Worm (Caenorhabditis elegans) whole organism, L1 larva: ENCODE data around the gene ecps-2.
A peak's percentile ranks its signal among the peaks of the same experiment; 100 is the strongest.
"Not testable (repeated sequence)": the region's sequence is repeated elsewhere in the genome, so short reads cannot be mapped to it uniquely, and the experiment has no call there.

Experiments used
- C16A3.4 ChIP-seq: fragments of 150-350 bp; optimal IDR thresholded peaks from 2 replicates; lab custom pipeline; 2014; ENCODE audit warnings: missing biosample characterization, missing genetic modification characterization
- F16B12.6 ChIP-seq: fragments of 150-350 bp; optimal IDR thresholded peaks from 2 replicates; lab custom pipeline; 2014; ENCODE audit warnings: missing biosample characterization, missing genetic modification characterization
- aha-1 ChIP-seq: fragments of 150-350 bp; optimal IDR thresholded peaks from 2 replicates; lab custom pipeline; 2014; ENCODE audit warnings: missing biosample characterization, missing genetic modification characterization
- aly-2 ChIP-seq: fragments of 150-350 bp; optimal IDR thresholded peaks from 2 replicates; lab custom pipeline; 2014; ENCODE audit warnings: missing biosample characterization, missing genetic modification characterization
- blmp-1 ChIP-seq: fragments of 150-350 bp; optimal IDR thresholded peaks from 2 replicates; lab custom pipeline; 2014; ENCODE audit warnings: missing biosample characterization, missing genetic modification characterization
- ceh-63 ChIP-seq: fragments of 200-800 bp; sonication (Bioruptor generic); optimal IDR thresholded peaks from 2 replicates; lab custom pipeline; 2018; ENCODE audit warnings: mild to moderate bottlenecking, missing genetic modification characterization, missing compliant biosample characterization
- ces-1 ChIP-seq: fragments of 150-350 bp; optimal IDR thresholded peaks from 2 replicates; lab custom pipeline; 2014; ENCODE audit warnings: missing biosample characterization, missing genetic modification reagents, missing genetic modification characterization
- dpl-1 ChIP-seq, 3 experiments: fragments of 150-350 bp in 2 of 3; sonication (generic microtip) in 1 of 3; optimal IDR thresholded peaks; 2 replicates each; lab custom pipeline; 2014 to 2017; ENCODE audit warnings: missing biosample characterization in 3 of 3, missing genetic modification characterization in 3 of 3, missing genetic modification reagents in 3 of 3
- efl-1 ChIP-seq, 4 experiments: fragments of 150-350 bp; optimal IDR thresholded peaks in 3 of 4; peaks in 1 of 4; 1 replicate in 1 of 4; 2 replicates in 3 of 4; lab custom pipeline; 2014; ENCODE audit warnings: missing biosample characterization in 2 of 4, missing genetic modification characterization in 2 of 4, missing genetic modification reagents in 2 of 4
- egl-27 ChIP-seq, 2 experiments: fragments of 150-350 bp in 1 of 2; sonication (generic microtip); optimal IDR thresholded peaks; 3 replicates each; lab custom pipeline; 2017 to 2018; ENCODE audit warnings: missing biosample characterization in 2 of 2, missing genetic modification characterization in 2 of 2, missing genetic modification reagents in 2 of 2
- ets-5 ChIP-seq: fragments of 200-800 bp; sonication (Bioruptor generic); IDR thresholded peaks from 2 replicates; pipeline ENCODE4 v1.3.6; 2022; ENCODE audit warnings: missing genetic modification characterization, missing compliant biosample characterization
- fkh-10 ChIP-seq: sonication (generic microtip); optimal IDR thresholded peaks from 2 replicates; lab custom pipeline; 2017; ENCODE audit warnings: missing biosample characterization, missing genetic modification reagents, missing genetic modification characterization
- fkh-4 ChIP-seq: sonication (generic microtip); optimal IDR thresholded peaks from 2 replicates; lab custom pipeline; 2016; ENCODE audit warnings: missing compliant biosample characterization, missing genetic modification characterization, borderline replicate concordance
- fkh-8 ChIP-seq: sonication (generic microtip); optimal IDR thresholded peaks from 2 replicates; lab custom pipeline; 2016; ENCODE audit warnings: mild to moderate bottlenecking, missing genetic modification characterization, missing compliant biosample characterization
- fos-1 ChIP-seq: fragments of 150-350 bp; optimal IDR thresholded peaks from 2 replicates; lab custom pipeline; 2014; ENCODE audit warnings: missing biosample characterization, missing genetic modification characterization
- hlh-4 ChIP-seq: sonication (generic microtip); optimal IDR thresholded peaks from 2 replicates; lab custom pipeline; 2016; ENCODE audit warnings: mild to moderate bottlenecking, missing genetic modification characterization, missing compliant biosample characterization
- lin-13 ChIP-seq: fragments of 150-350 bp; optimal IDR thresholded peaks from 2 replicates; lab custom pipeline; 2014; ENCODE audit warnings: missing biosample characterization, missing genetic modification reagents, missing genetic modification characterization
- lin-35 ChIP-seq, 2 experiments: fragments of 150-350 bp; optimal IDR thresholded peaks; 2 replicates each; lab custom pipeline; 2014; ENCODE audit warnings: missing biosample characterization in 2 of 2, missing genetic modification characterization in 2 of 2, missing genetic modification reagents in 2 of 2
- lsy-2 ChIP-seq, 2 experiments: fragments of 150-350 bp; optimal IDR thresholded peaks; 2 replicates each; lab custom pipeline; 2014; ENCODE audit warnings: missing biosample characterization in 2 of 2, missing genetic modification characterization in 2 of 2
- mab-9 ChIP-seq: fragments of 200-800 bp; sonication (Bioruptor generic); IDR thresholded peaks from 2 replicates; pipeline ENCODE4 v1.3.6; 2022; ENCODE audit warnings: missing genetic modification reagents, missing genetic modification characterization, missing compliant biosample characterization
- nhr-19 ChIP-seq: fragments of 200-800 bp; sonication (Bioruptor generic); conservative IDR thresholded peaks from 2 replicates; pipeline ENCODE4 v1.3.6; 2022; ENCODE audit warnings: missing genetic modification characterization, missing compliant biosample characterization
- nhr-20 ChIP-seq: sonication (generic microtip); optimal IDR thresholded peaks from 2 replicates; lab custom pipeline; 2016; ENCODE audit warnings: mild to moderate bottlenecking, missing genetic modification characterization, missing compliant biosample characterization
- nhr-237 ChIP-seq: fragments of 150-350 bp; optimal IDR thresholded peaks from 2 replicates; lab custom pipeline; 2014; ENCODE audit warnings: missing biosample characterization, missing genetic modification characterization
- nhr-28 ChIP-seq: fragments of 150-350 bp; optimal IDR thresholded peaks from 2 replicates; lab custom pipeline; 2014; ENCODE audit warnings: missing biosample characterization, missing genetic modification characterization
- nhr-47 ChIP-seq: sonication (generic microtip); optimal IDR thresholded peaks from 2 replicates; lab custom pipeline; 2016; ENCODE audit warnings: mild to moderate bottlenecking, missing genetic modification characterization, moderate library complexity, missing compliant biosample characterization
- nhr-71 ChIP-seq: sonication (generic microtip); optimal IDR thresholded peaks from 2 replicates; lab custom pipeline; 2016; ENCODE audit warnings: mild to moderate bottlenecking, missing genetic modification characterization, moderate library complexity, missing compliant biosample characterization
- nhr-84 ChIP-seq: sonication (generic microtip); optimal IDR thresholded peaks from 2 replicates; lab custom pipeline; 2017; ENCODE audit warnings: missing biosample characterization, missing genetic modification characterization
- pax-3 ChIP-seq: fragments of 200-800 bp; sonication (Bioruptor generic); optimal IDR thresholded peaks from 2 replicates; lab custom pipeline; 2018; ENCODE audit warnings: mild to moderate bottlenecking, missing genetic modification characterization, moderate library complexity, missing compliant biosample characterization
- rnt-1 ChIP-seq: sonication (generic microtip); optimal IDR thresholded peaks from 2 replicates; lab custom pipeline; 2016; ENCODE audit warnings: mild to moderate bottlenecking, missing genetic modification characterization, moderate library complexity, missing compliant biosample characterization
- snpc-4 ChIP-seq: fragments of 150-350 bp; optimal IDR thresholded peaks from 2 replicates; lab custom pipeline; 2014; ENCODE audit warnings: missing biosample characterization, missing genetic modification characterization
- snu-23 ChIP-seq: sonication (generic microtip); optimal IDR thresholded peaks from 2 replicates; lab custom pipeline; 2016; ENCODE audit warnings: missing genetic modification characterization, missing compliant biosample characterization
- sup-37 ChIP-seq: fragments of 200-800 bp; sonication (Bioruptor generic); optimal IDR thresholded peaks from 2 replicates; lab custom pipeline; 2018; ENCODE audit warnings: mild to moderate bottlenecking, missing genetic modification characterization, missing compliant biosample characterization
- unc-30 ChIP-seq: sonication (generic microtip); optimal IDR thresholded peaks from 2 replicates; lab custom pipeline; 2017; ENCODE audit warnings: missing biosample characterization, missing genetic modification characterization
- unc-86 ChIP-seq: sonication (generic microtip); optimal IDR thresholded peaks from 2 replicates; lab custom pipeline; 2016; ENCODE audit warnings: missing genetic modification characterization, missing compliant biosample characterization
- unc-98 ChIP-seq: fragments of 200-800 bp; sonication (Bioruptor generic); IDR thresholded peaks from 2 replicates; pipeline ENCODE4 v1.3.6; 2022; ENCODE audit warnings: missing genetic modification characterization, missing compliant biosample characterization
- xbp-1 ChIP-seq: sonication (generic microtip); optimal IDR thresholded peaks from 2 replicates; lab custom pipeline; 2016; ENCODE audit warnings: missing genetic modification characterization, missing compliant biosample characterization
- zag-1 ChIP-seq: fragments of 150-350 bp; optimal IDR thresholded peaks from 2 replicates; lab custom pipeline; 2014; ENCODE audit warnings: missing biosample characterization, missing genetic modification characterization

Gene ecps-2

DNA sequence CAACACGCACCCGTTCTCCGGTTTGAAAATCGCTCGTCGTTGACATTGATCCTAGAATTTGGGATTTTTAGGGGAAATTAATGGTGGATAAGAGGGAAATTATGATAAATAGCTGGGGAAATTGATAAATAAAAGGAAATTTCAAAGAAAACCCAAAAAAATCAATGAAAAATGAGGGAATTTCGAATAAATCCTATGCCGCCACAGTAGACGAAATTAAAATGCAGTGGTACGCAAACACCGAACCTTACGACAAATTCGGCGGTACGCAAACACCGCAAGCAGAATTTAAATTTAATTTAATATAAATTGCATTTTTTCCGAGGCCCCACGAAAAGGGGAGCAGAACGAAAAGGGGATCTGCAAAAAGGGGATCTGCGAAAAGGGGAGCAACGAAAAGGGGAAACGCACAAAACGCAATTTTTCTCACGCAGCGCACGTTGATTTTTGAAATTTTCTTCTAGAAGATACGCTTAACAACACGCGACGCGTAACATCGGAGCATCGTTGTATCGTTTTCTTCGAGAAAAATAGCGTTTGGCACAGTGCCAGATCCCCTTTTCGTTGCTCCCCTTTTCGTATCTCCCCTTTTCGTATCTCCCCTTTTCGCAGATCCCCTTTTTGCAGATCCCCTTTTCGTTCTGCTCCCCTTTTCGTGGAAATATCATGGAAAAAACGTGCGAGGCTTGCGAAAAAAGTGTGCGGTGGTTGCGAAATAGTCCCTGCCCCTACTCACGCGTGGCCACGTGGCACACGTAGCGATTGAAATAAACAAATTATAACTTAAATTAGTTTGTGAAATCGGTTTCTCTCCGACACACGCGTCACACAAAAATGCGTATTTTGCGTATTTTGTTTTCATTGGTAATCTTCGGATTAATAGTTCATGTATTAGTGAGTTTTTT lies 6.7 kb upstream of the ecps-2 start, which contains the start of the genes smrd-1 and enu-3.1 (continued):
- TF ChIP-seq blmp-1 (tag; lab: Kevin White, UChicago) (peak; percentile 26), fkh-8 (tag; lab: Kevin White, UChicago) (peak; percentile 80), fkh-10 (GFP tag; lab: Kevin White, UChicago) (peak; percentile 82), efl-1 (optimal IDR thresholded peaks at IDR 0.05; lab: Kevin White, UChicago) (peak; percentile 53 to 71), efl-1 (GFP tag; optimal IDR thresholded peaks at IDR 0.05 in 1 of 2; lab: Kevin White, UChicago) (peak; percentile 73 to 96), lin-13 (GFP tag; lab: Kevin White, UChicago) (peak; percentile 58), aha-1 (peak; percentile 25), nhr-47 (tag; lab: Kevin White, UChicago) (peak; percentile 84), snu-23 (GFP tag; lab: Kevin White, UChicago) (peak; percentile 66), unc-98 (GFP tag; lab: Robert Waterston, UW) (peak; percentile 63), mab-9 (peak; percentile 63), F16B12.6 (tag; lab: Kevin White, UChicago) (peak; percentile 88), nhr-20 (tag; lab: Kevin White, UChicago) (peak; percentile 66), snpc-4 (peak; percentile 13), lin-35 (GFP tag; optimal IDR thresholded peaks at IDR 0.05; lab: Kevin White, UChicago) (peak; percentile 69 to 73), nhr-19 (peak; percentile 78)

- not testable (repeated sequence) for TF ChIP-seq lin-13 (GFP tag; lab: Kevin White, UChicago); nhr-71 (tag; lab: Kevin White, UChicago); C16A3.4 (tag; lab: Kevin White, UChicago)
Measured at ce11 chrIII:10438780-10439179, 4.1 kb upstream of the ecps-2 start, which contains the start of gene H04D03.6. Gene H04D03.6 (minus strand): TSS chrIII:10438880.

- no peak for TF ChIP-seq unc-98 (GFP tag; lab: Robert Waterston, UW)
- TF ChIP-seq nhr-84, result no peak
- no peak for TF ChIP-seq dpl-1 (GFP tag; optimal IDR thresholded peaks at IDR 0.05; lab: Kevin White, UChicago)
- TF ChIP-seq unc-86 (tag; lab: Kevin White, UChicago), result no peak
- TF ChIP-seq fos-1 (tag; lab: Kevin White, UChicago), result no peak
Measured at ce11 chrIII:10446730-10447129, 3.8 kb downstream of the ecps-2 start, which contains the start of gene H04D03.7. Gene H04D03.7 (minus strand): TSS chrIII:10446830.

- TF ChIP-seq unc-86 (tag; lab: Kevin White, UChicago), result no peak
- TF ChIP-seq nhr-237 (tag; lab: Kevin White, UChicago), result no peak
- no peak for TF ChIP-seq fkh-4
- no peak for TF ChIP-seq F16B12.6 (tag; lab: Kevin White, UChicago)
- no peak for TF ChIP-seq egl-27 (tag; optimal IDR thresholded peaks at IDR 0.05; lab: Kevin White, UChicago)
- no peak for TF ChIP-seq nhr-71 (tag; lab: Kevin White, UChicago)
- no peak for TF ChIP-seq efl-1 (optimal IDR thresholded peaks at IDR 0.05; lab: Kevin White, UChicago)
- no peak for TF ChIP-seq efl-1 (GFP tag; optimal IDR thresholded peaks at IDR 0.05 in 1 of 2; lab: Kevin White, UChicago)
- TF ChIP-seq dpl-1 (GFP tag; optimal IDR thresholded peaks at IDR 0.05; lab: Kevin White, UChicago), result no peak
- TF ChIP-seq ceh-63 (GFP tag; lab: Kevin White, UChicago), result no peak
Measured at ce11 chrIII:10451012-10451411, 8.1 kb downstream of the ecps-2 start, which contains the start of gene H04D03.4. Gene H04D03.4 (minus strand): TSS chrIII:10451112.

DNA sequence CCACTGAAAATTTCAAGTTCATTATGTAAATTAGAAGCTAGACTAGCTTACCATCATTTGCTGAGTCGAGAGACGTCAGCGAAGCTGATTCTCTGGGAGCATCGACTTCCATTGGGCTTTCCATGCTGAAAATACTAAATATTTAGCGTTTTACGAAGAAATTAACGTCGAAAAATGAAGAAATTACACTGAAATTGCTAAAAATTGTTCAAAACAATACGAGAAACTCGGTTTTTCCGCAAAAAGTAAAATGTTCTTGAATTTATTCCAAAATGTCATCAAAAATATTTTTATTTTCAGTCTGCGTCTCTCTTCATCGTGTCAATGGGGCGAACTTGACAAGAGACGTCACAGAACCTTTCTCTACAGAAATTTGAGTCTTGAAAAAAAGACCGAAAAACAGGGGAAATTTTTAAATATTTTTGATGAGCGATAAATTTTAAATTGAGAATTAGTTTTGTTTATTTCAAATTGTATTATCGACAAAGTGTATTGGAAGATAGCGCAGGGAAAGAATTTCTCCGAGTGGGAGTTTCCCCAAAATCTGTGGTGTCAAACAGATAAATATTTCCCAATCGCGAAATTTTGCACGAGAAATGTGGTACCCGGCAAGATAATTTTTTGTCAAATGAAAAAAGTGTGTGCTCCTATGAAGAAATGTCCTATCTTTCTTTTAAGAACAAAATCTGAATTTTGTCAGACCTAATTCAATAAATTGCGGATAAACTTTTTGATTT lies 17.7 kb downstream of the ecps-2 start, which contains the start of gene ecps-1:
ecps-1 (minus strand) TSS at position 125 of the 737 bp plus-strand sequence.
- peak; percentile 98 for TF ChIP-seq rnt-1
- no peak for TF ChIP-seq unc-30 (tag; lab: Kevin White, UChicago)
- TF ChIP-seq hlh-4 (tag; lab: Kevin White, UChicago), result no peak
- no peak for TF ChIP-seq nhr-28 (tag; lab: Kevin White, UChicago)
- TF ChIP-seq efl-1 (optimal IDR thresholded peaks at IDR 0.05; lab: Kevin White, UChicago), result peak; percentile 88 to 92
- TF ChIP-seq efl-1 (GFP tag; optimal IDR thresholded peaks at IDR 0.05 in 1 of 2; lab: Kevin White, UChicago), result peak; percentile 78 to 98
- TF ChIP-seq unc-98 (GFP tag; lab: Robert Waterston, UW), result peak; percentile 96
- TF ChIP-seq nhr-71 (tag; lab: Kevin White, UChicago), result peak; percentile 96
- TF ChIP-seq lsy-2 (tag; optimal IDR thresholded peaks at IDR 0.05; lab: Kevin White, UChicago), result peak; percentile 92
- TF ChIP-seq nhr-47 (tag; lab: Kevin White, UChicago), result peak; percentile 94
- TF ChIP-seq pax-3, result peak; percentile 93
- no peak for TF ChIP-seq blmp-1 (tag; lab: Kevin White, UChicago)
- peak in 1 of 2 experiments; percentile 22 for TF ChIP-seq egl-27 (tag; optimal IDR thresholded peaks at IDR 0.05; lab: Kevin White, UChicago)
- TF ChIP-seq mab-9, result peak; percentile 82
- peak; percentile 87 for TF ChIP-seq unc-86 (tag; lab: Kevin White, UChicago)
- peak; percentile 94 for TF ChIP-seq snu-23 (GFP tag; lab: Kevin White, UChicago)
- peak; percentile 50 for TF ChIP-seq sup-37 (GFP tag; lab: Kevin White, UChicago)
- TF ChIP-seq xbp-1 (tag; lab: Kevin White, UChicago), result peak; percentile 92
- TF ChIP-seq ets-5 (GFP tag; lab: Robert Waterston, UW), result no peak
- TF ChIP-seq nhr-84, result no peak
- TF ChIP-seq ces-1 (GFP tag; lab: Kevin White, UChicago), result no peak
- no peak for TF ChIP-seq zag-1 (tag; lab: Kevin White, UChicago)
- TF ChIP-seq aly-2 (tag; lab: Kevin White, UChicago), result peak; percentile 89
